Fruit fly (Drosophila melanogaster) whole organism, prepupa: ENCODE results near the gene Myo81F.

ENCODE experiments used
- CG15336 ChIP-seq: fragments of 200-800 bp; sonication (Bioruptor generic); IDR thresholded peaks from 2 replicates; pipeline ENCODE4 v1.3.6; 2022; ENCODE audit warnings: missing biosample characterization, missing genetic modification characterization
- CG1621 ChIP-seq: fragments of 200-800 bp; sonication (Bioruptor generic); optimal IDR thresholded peaks from 3 replicates; lab custom pipeline; 2018; ENCODE audit warnings: missing biosample characterization, mild to moderate bottlenecking, missing genetic modification characterization
- CG16779 ChIP-seq: fragments of 200-800 bp; sonication (Bioruptor generic); optimal IDR thresholded peaks from 3 replicates; lab custom pipeline; 2017; ENCODE audit warnings: missing biosample characterization, mild to moderate bottlenecking, missing genetic modification characterization
- CG31627 ChIP-seq: fragments of 200-800 bp; sonication (Bioruptor generic); optimal IDR thresholded peaks from 3 replicates; lab custom pipeline; 2016; ENCODE audit warnings: missing biosample characterization, missing genetic modification characterization
- CG34406 ChIP-seq: fragments of 200-800 bp; sonication (Bioruptor generic); optimal IDR thresholded peaks from 3 replicates; lab custom pipeline; 2016; ENCODE audit warnings: missing biosample characterization, missing genetic modification characterization
- CG3919 ChIP-seq: fragments of 200-800 bp; sonication (Bioruptor generic); optimal IDR thresholded peaks from 3 replicates; lab custom pipeline; 2016; ENCODE audit warnings: missing biosample characterization, missing genetic modification characterization
- CG4318 ChIP-seq: fragments of 200-800 bp; sonication (Bioruptor generic); optimal IDR thresholded peaks from 3 replicates; lab custom pipeline; 2017; ENCODE audit warnings: missing biosample characterization, mild to moderate bottlenecking, missing genetic modification characterization
- CG6276 ChIP-seq: fragments of 200-800 bp; sonication (Bioruptor generic); optimal IDR thresholded peaks from 2 replicates; lab custom pipeline; 2017; ENCODE audit warnings: missing biosample characterization, mild to moderate bottlenecking, missing genetic modification characterization
- CG6808 ChIP-seq: fragments of 200-800 bp; sonication (Bioruptor generic); optimal IDR thresholded peaks from 3 replicates; lab custom pipeline; 2017; ENCODE audit warnings: missing biosample characterization, missing genetic modification characterization, mild to moderate bottlenecking, moderate library complexity, missing genetic modification reagents
- CG6854 ChIP-seq: fragments of 200-800 bp; sonication (Bioruptor generic); optimal IDR thresholded peaks from 2 replicates; lab custom pipeline; 2017; ENCODE audit warnings: missing biosample characterization, mild to moderate bottlenecking, missing genetic modification characterization
- CG7368 ChIP-seq: fragments of 200-800 bp; sonication (Bioruptor generic); optimal IDR thresholded peaks from 3 replicates; lab custom pipeline; 2016; ENCODE audit warnings: missing biosample characterization, missing genetic modification characterization
- CG8632 ChIP-seq: fragments of 200-800 bp; sonication (Bioruptor generic); optimal IDR thresholded peaks from 3 replicates; lab custom pipeline; 2016; ENCODE audit warnings: missing biosample characterization, missing genetic modification characterization
- Ets21C ChIP-seq: fragments of 200-800 bp; sonication (Bioruptor generic); optimal IDR thresholded peaks from 3 replicates; lab custom pipeline; 2016; ENCODE audit warnings: missing biosample characterization, missing genetic modification characterization
- Ets96B ChIP-seq: fragments of 200-800 bp; optimal IDR thresholded peaks from 2 replicates; lab custom pipeline; 2019; ENCODE audit warnings: missing biosample characterization, mild to moderate bottlenecking, missing genetic modification characterization, moderate library complexity
- Hr39 ChIP-seq: fragments of 200-800 bp; sonication (Bioruptor generic); optimal IDR thresholded peaks from 2 replicates; lab custom pipeline; 2016; ENCODE audit warnings: missing biosample characterization, missing genetic modification characterization
- Met ChIP-seq: fragments of 200-800 bp; sonication (Bioruptor generic); optimal IDR thresholded peaks from 3 replicates; lab custom pipeline; 2016; ENCODE audit warnings: missing biosample characterization, missing genetic modification characterization
- Smox ChIP-seq: fragments of 200-800 bp; sonication (Bioruptor generic); optimal IDR thresholded peaks from 3 replicates; lab custom pipeline; 2016; ENCODE audit warnings: missing biosample characterization, missing genetic modification characterization
- Sox102F ChIP-seq: fragments of 200-800 bp; sonication (Bioruptor generic); optimal IDR thresholded peaks from 2 replicates; lab custom pipeline; 2016; ENCODE audit warnings: missing biosample characterization, mild to moderate bottlenecking, missing genetic modification characterization
- Sox15 ChIP-seq: fragments of 200-800 bp; sonication (Bioruptor generic); optimal IDR thresholded peaks from 3 replicates; lab custom pipeline; 2016; ENCODE audit warnings: missing biosample characterization, missing genetic modification characterization
- cyc ChIP-seq: fragments of 200-800 bp; sonication (Bioruptor generic); optimal IDR thresholded peaks from 3 replicates; lab custom pipeline; 2016; ENCODE audit warnings: missing biosample characterization, missing genetic modification characterization
- dac ChIP-seq: fragments of 200-800 bp; sonication (Bioruptor generic); optimal IDR thresholded peaks from 2 replicates; lab custom pipeline; 2017; ENCODE audit warnings: missing biosample characterization, mild to moderate bottlenecking, missing genetic modification characterization
- eg ChIP-seq: fragments of 200-800 bp; sonication (Bioruptor generic); IDR thresholded peaks from 3 replicates; pipeline ENCODE4 v1.3.6; 2022; ENCODE audit warnings: missing biosample characterization, missing genetic modification characterization
- fd85E ChIP-seq: fragments of 200-800 bp; sonication (Bioruptor generic); optimal IDR thresholded peaks from 3 replicates; lab custom pipeline; 2016; ENCODE audit warnings: missing biosample characterization, missing genetic modification characterization
- net ChIP-seq: fragments of 200-800 bp; sonication (Bioruptor generic); optimal IDR thresholded peaks from 3 replicates; lab custom pipeline; 2016; ENCODE audit warnings: missing biosample characterization, missing genetic modification characterization
- salr ChIP-seq, 2 experiments: fragments of 200-800 bp; sonication (Bioruptor generic); optimal IDR thresholded peaks; 3 replicates each; lab custom pipeline; 2016 to 2018; ENCODE audit warnings: missing biosample characterization in 2 of 2, missing genetic modification characterization in 2 of 2, mild to moderate bottlenecking in 1 of 2
- svp ChIP-seq: fragments of 200-800 bp; sonication (Bioruptor generic); peaks from one replicate; lab custom pipeline; 2016; ENCODE audit warnings: missing biosample characterization, missing genetic modification characterization

Gene Myo81F

dm6 chr3R:2169792-2170191 is 1602.9 kb downstream of the Myo81F start:
- TF ChIP-seq Smox (GFP tag; lab: Kevin White, UChicago) (no peak), CG6276 (GFP tag; lab: Kevin White, UChicago) (no peak), CG7368 (GFP tag; lab: Kevin White, UChicago) (no peak), CG1621 (tag; lab: Kevin White, UChicago) (no peak), CG6808 (GFP tag; lab: Kevin White, UChicago) (no peak), dac (no peak), Hr39 (no peak), CG31627 (GFP tag; lab: Kevin White, UChicago) (no peak), CG16779 (tag; lab: Kevin White, UChicago) (no peak), CG6854 (GFP tag; lab: Kevin White, UChicago) (no peak)

DNA sequence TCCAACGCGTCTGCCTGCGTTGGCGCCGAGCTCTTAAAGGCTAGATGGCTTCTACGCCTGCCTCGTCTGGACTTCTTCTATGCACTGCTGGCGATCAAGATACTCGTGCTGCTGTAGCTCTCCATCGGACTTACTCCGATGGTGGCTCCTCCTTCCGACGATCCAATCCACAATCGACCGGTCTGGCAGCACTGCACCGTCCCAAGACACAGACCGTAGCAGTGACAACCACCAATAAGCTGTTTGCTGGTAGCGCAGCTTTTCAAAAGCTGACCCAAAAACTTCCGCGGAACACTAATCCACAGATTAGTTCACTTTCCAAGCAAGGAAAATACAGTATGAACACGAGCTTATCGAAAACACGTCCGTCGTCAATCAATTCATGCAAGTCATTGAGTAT is 1844.9 kb downstream of the Myo81F start:
- no peak for TF ChIP-seq CG1621 (tag; lab: Kevin White, UChicago)
- no peak for TF ChIP-seq salr (GFP tag; optimal IDR thresholded peaks at IDR 0.05; lab: Kevin White, UChicago)
- no peak for TF ChIP-seq CG34406 (GFP tag; lab: Kevin White, UChicago)
- no peak for TF ChIP-seq Ets96B
- no peak for TF ChIP-seq CG3919 (GFP tag; lab: Kevin White, UChicago)
- TF ChIP-seq cyc (GFP tag; lab: Kevin White, UChicago) = no peak
- TF ChIP-seq eg (GFP tag; lab: Robert Waterston, UW) = no peak
- no peak for TF ChIP-seq Sox102F (GFP tag; lab: Kevin White, UChicago)
- TF ChIP-seq Met = no peak
- TF ChIP-seq Sox15 = no peak
- no peak for TF ChIP-seq Ets21C (GFP tag; lab: Kevin White, UChicago)
- TF ChIP-seq svp (GFP tag; lab: Kevin White, UChicago) = no peak
- no peak for TF ChIP-seq net
- TF ChIP-seq fd85E (GFP tag; lab: Kevin White, UChicago) = no peak
- no peak for TF ChIP-seq CG15336 (GFP tag; lab: Robert Waterston, UW)
- no peak for TF ChIP-seq CG4318 (GFP tag; lab: Kevin White, UChicago)
- TF ChIP-seq CG8632 = no peak
